Worm (Caenorhabditis elegans): Measurements from ENCODE around the gene F42E11.3.

The F42E11.3 gene

ce11 chrX:11377370-11377769 lies 2.0 kb upstream of the F42E11.3 start, which contains the start of gene tni-1:
TSS of gene tni-1 (minus strand) at chrX:11377470.
- TF ChIP-seq nhr-48 (tag; optimal IDR thresholded peaks at IDR 0.05) (no peak), ces-1 (GFP tag; optimal IDR thresholded peaks at IDR 0.05) (no peak), nhr-28 (tag; optimal IDR thresholded peaks at IDR 0.05) (no peak), nhr-76 (tag; optimal IDR thresholded peaks at IDR 0.05) (no peak), lir-3 (tag; optimal IDR thresholded peaks at IDR 0.05) (no peak), unc-62 (GFP tag; optimal IDR thresholded peaks at IDR 0.05 in 1 of 2) (peak in 1 of 2 experiments; percentile 19), unc-62 (tag; optimal IDR thresholded peaks at IDR 0.05) (no peak), ceh-82 (tag; optimal IDR thresholded peaks at IDR 0.05) (no peak), ceh-62 (tag; optimal IDR thresholded peaks at IDR 0.05) (no peak), daf-8 (GFP tag; IDR thresholded peaks at IDR 0.05) (no peak)

- TF ChIP-seq dmd-6 (GFP tag; IDR thresholded peaks at IDR 0.05), result peak; percentile 63; the same call in 1 of the 2 replicates
- no peak for TF ChIP-seq unc-130 (GFP tag; optimal IDR thresholded peaks at IDR 0.05)
- no peak for TF ChIP-seq mdt-29 (GFP tag; IDR thresholded peaks at IDR 0.05)
- no peak for TF ChIP-seq unc-62 (GFP tag; optimal IDR thresholded peaks at IDR 0.05 in 1 of 2)
- no peak for TF ChIP-seq unc-62 (tag; optimal IDR thresholded peaks at IDR 0.05)
- no peak for TF ChIP-seq nhr-10 (tag; optimal IDR thresholded peaks at IDR 0.05)
- no peak for TF ChIP-seq ceh-44 (GFP tag; IDR thresholded peaks at IDR 0.05)
- no peak for TF ChIP-seq tra-1 (GFP tag; IDR thresholded peaks at IDR 0.05)
Observed at ce11 chrX:11370090-11370489, 5.3 kb downstream of the F42E11.3 start.

DNA sequence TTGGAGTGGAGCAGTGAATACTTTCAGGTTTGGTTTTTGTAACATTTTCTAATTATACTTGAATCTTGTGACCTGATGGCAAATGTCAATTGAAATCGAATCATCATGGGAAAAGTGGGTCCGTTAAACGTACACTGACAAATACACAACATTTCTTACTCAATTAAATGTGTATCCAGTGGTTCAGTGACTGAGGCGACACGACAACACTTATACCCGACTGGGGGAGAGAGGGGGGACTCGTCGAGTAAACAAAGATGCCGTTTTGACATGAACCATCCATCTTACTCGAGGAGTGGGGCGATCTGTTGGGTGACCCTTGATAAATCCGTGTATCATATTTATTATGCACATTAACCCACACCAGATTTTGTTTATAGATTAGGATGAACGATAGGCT lies 6.6 kb downstream of the F42E11.3 start:
- TF ChIP-seq hmg-1.1 (GFP tag; IDR thresholded peaks at IDR 0.05), result 0 out of 2 replicates have a peak, but pooled peaks have one; percentile 13
- TF ChIP-seq duxl-1 (tag; optimal IDR thresholded peaks at IDR 0.05; ENCODE audit: poor library complexity), result no peak
- peak in 1 of 2 experiments; percentile 87 for TF ChIP-seq daf-16 (GFP tag; optimal IDR thresholded peaks at IDR 0.05)
- no peak for TF ChIP-seq daf-16 (tag; optimal IDR thresholded peaks at IDR 0.05)

- TF ChIP-seq F10B5.3 (tag; optimal IDR thresholded peaks at IDR 0.05), result no peak
- TF ChIP-seq aly-2 (tag; optimal IDR thresholded peaks at IDR 0.05), result no peak
- TF ChIP-seq R02D3.7 (tag; optimal IDR thresholded peaks at IDR 0.05), result no peak
Observed at ce11 chrX:11368417-11368816, 7.0 kb downstream of the F42E11.3 start, which contains the start of gene ttyh-1. TSS of gene ttyh-1 (plus strand) at chrX:11368717.

- TF ChIP-seq D1046.2 (GFP tag; IDR thresholded peaks at IDR 0.05) (no peak), hmg-1.1 (GFP tag; IDR thresholded peaks at IDR 0.05) (peak; percentile 29; the same call in 1 of the 2 replicates)
Observed at ce11 chrX:11367640-11368039, 7.8 kb downstream of the F42E11.3 start.

DNA sequence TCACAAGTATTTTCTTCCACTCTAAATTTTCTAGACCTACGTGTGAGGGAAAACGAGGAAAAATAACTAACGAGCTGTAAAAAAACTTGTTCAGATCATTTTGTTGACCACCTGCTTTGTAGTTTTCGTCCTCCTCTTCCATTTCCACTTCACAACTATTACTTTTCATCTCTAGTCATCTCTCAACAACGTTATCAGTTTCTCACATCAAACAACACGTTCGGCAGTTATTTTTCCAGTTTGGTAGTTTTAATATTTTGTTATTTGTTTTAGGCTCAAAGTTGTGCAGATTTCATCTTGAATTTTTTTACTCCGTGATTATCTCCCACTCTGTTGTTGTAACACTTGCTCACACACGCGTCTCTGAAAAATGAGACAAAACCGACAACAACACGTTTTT lies 8.3 kb downstream of the F42E11.3 start:
- TF ChIP-seq nhr-76 (tag; optimal IDR thresholded peaks at IDR 0.05) (no peak), Y105C5A.15 (GFP tag; IDR thresholded peaks at IDR 0.05) (no peak), nhr-48 (tag; optimal IDR thresholded peaks at IDR 0.05) (no peak), dve-1 (tag; optimal IDR thresholded peaks at IDR 0.05; ENCODE audit: insufficient read depth) (peak; percentile 20), nhr-28 (tag; optimal IDR thresholded peaks at IDR 0.05) (peak; percentile 73), dmd-6 (GFP tag; IDR thresholded peaks at IDR 0.05) (peak; percentile 11; the same call in 1 of the 2 replicates), daf-16 (GFP tag; optimal IDR thresholded peaks at IDR 0.05) (peak in 1 of 2 experiments; percentile 88), daf-16 (tag; optimal IDR thresholded peaks at IDR 0.05) (peak; percentile 60), aha-1 (tag) (peak; percentile 49), skn-1 (tag; optimal IDR thresholded peaks at IDR 0.05) (no peak)

- TF ChIP-seq ztf-7 (tag; optimal IDR thresholded peaks at IDR 0.05), result no peak
- no peak for TF ChIP-seq mdt-29 (GFP tag; IDR thresholded peaks at IDR 0.05)
- TF ChIP-seq ZK546.5 (tag; optimal IDR thresholded peaks at IDR 0.05), result no peak
- TF ChIP-seq saeg-2 (GFP tag; IDR thresholded peaks at IDR 0.05), result no peak
- TF ChIP-seq Y5F2A.4 (GFP tag; optimal IDR thresholded peaks at IDR 0.05), result no peak
- no peak for TF ChIP-seq zag-1 (tag; optimal IDR thresholded peaks at IDR 0.05)
- no peak for TF ChIP-seq hif-1 (tag; optimal IDR thresholded peaks at IDR 0.05)
- TF ChIP-seq nhr-41 (GFP tag; IDR thresholded peaks at IDR 0.05), result no peak
- no peak for TF ChIP-seq gei-8 (GFP tag; optimal IDR thresholded peaks at IDR 0.05)
- TF ChIP-seq vab-7 (GFP tag; IDR thresholded peaks at IDR 0.05), result no peak
- no peak for TF ChIP-seq ztf-11 (tag; optimal IDR thresholded peaks at IDR 0.05)
- TF ChIP-seq lsy-2 (tag; optimal IDR thresholded peaks at IDR 0.05), result no peak
- TF ChIP-seq hmg-1.1 (GFP tag; IDR thresholded peaks at IDR 0.05), result no peak
- no peak for TF ChIP-seq F49E8.2 (tag; optimal IDR thresholded peaks at IDR 0.05; ENCODE audit: borderline replicate concordance)
- TF ChIP-seq arid-1 (GFP tag; conservative IDR thresholded peaks at IDR 0.05), result no peak
Observed at ce11 chrX:11365995-11366394, 9.4 kb downstream of the F42E11.3 start.
